Fruit fly (Drosophila melanogaster): ENCODE results near the gene CG32219.

The CG32219 gene

DNA sequence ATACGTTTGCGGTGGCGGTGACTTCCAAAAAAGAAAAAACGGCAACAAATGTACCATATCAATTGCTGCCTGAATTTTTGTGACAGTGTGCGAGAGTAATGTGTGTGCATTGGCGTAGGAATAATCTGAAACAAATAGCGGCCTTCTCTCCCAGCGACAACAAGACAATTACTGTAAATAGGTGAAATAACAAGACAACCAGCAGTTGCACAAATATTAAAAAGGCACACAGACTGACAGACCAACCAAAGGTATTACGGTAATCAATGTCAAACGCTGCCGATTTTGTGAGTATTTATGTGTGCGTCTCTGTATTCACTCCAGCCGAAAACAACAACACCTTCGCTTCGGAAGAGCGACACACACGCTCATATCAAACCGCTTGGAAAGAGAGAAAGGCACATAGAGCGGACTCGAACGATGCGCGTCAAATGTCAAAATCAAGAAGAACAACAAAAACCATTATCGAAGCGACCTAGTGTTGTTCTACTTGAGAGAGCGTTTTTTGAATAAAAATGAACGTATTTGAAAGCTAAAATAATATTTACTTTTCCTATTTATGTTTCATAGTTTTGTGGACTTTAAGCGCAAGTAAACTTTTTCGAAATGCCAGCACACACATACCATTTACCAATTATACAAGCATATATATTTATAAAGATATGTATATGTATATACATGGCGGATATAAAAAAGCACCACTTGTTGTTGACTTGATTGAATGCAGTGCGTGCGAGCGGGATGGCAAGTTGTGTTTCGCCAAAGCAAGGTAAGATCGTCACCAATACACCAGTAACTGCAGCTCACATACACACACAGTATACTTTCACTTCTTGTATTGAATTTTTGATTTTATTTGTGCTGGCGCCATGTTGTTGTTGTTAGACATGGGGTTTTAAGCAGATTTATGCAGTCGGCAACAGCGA lies 43.9 kb downstream of the CG32219 start (continued):
- TF ChIP-seq Opbp (GFP tag; IDR thresholded peaks at IDR 0.05; ENCODE audit: partially characterized antibody) (no peak), CG5953 (GFP tag; IDR thresholded peaks at IDR 0.05) (peak; percentile 53; the same call in 1 of the 2 replicates), CG13424 (tag; optimal IDR thresholded peaks at IDR 0.05) (peak; percentile 33), ewg (GFP tag; optimal IDR thresholded peaks at IDR 0.05) (peak; percentile 59), CG14965 (GFP tag; optimal IDR thresholded peaks at IDR 0.05; ENCODE audit: borderline replicate concordance) (peak; percentile 74), CG3163 (GFP tag; optimal IDR thresholded peaks at IDR 0.05) (peak; percentile 63), Pdp1 (GFP tag; optimal IDR thresholded peaks at IDR 0.05) (peak; percentile 54 to 91), cwo (GFP tag; optimal IDR thresholded peaks at IDR 0.05) (peak; percentile 46), unpg (GFP tag; optimal IDR thresholded peaks at IDR 0.05) (peak; percentile 67), Bgb (GFP tag; IDR thresholded peaks at IDR 0.05; ENCODE audit: partially characterized antibody) (no peak), peb (GFP tag; IDR thresholded peaks at IDR 0.05) (peak; percentile 74), Rfx (GFP tag; IDR thresholded peaks at IDR 0.05) (peak; percentile 57; the same call in 1 of the 2 replicates), Ravus (GFP tag; IDR thresholded peaks at IDR 0.05) (no peak; the same call in 1 of the 2 replicates), oc (tag; optimal IDR thresholded peaks at IDR 0.05) (peak; percentile 71), crc (GFP tag; optimal IDR thresholded peaks at IDR 0.05) (no peak), Abd-B (GFP tag; optimal IDR thresholded peaks at IDR 0.05) (no peak), mam (GFP tag; optimal IDR thresholded peaks at IDR 0.05) (no peak), Hsf (GFP tag; optimal IDR thresholded peaks at IDR 0.05) (peak; percentile 58), CG5245 (GFP tag; optimal IDR thresholded peaks at IDR 0.05) (peak; percentile 57), stwl (tag; optimal IDR thresholded peaks at IDR 0.05) (peak; percentile 26), nmo (GFP tag; optimal IDR thresholded peaks at IDR 0.05) (peak; percentile 1), fu2 (GFP tag; optimal IDR thresholded peaks at IDR 0.05) (peak; percentile 13), chinmo (GFP tag; IDR thresholded peaks at IDR 0.05; ENCODE audit: partially characterized antibody) (peak; percentile 76), CG18599 (GFP tag; optimal IDR thresholded peaks at IDR 0.05) (peak; percentile 88), nom (GFP tag; optimal IDR thresholded peaks at IDR 0.05) (no peak), ci (GFP tag; IDR thresholded peaks at IDR 0.05) (peak; percentile 84; the same call in 1 of the 3 replicates), Spps (tag; optimal IDR thresholded peaks at IDR 0.05) (peak; percentile 8), C15 (GFP tag; IDR thresholded peaks at IDR 0.05) (peak; percentile 12; the same call in 1 of the 3 replicates), Dip3 (GFP tag; optimal IDR thresholded peaks at IDR 0.05) (no peak), CG9727 (GFP tag; optimal IDR thresholded peaks at IDR 0.05) (peak; percentile 66), Jarid2 (GFP tag; optimal IDR thresholded peaks at IDR 0.05) (peak; percentile 59), CG6654 (GFP tag; optimal IDR thresholded peaks at IDR 0.05) (no peak), Atf-2 (GFP tag; optimal IDR thresholded peaks at IDR 0.05) (peak; percentile 49), gfzf (GFP tag; optimal IDR thresholded peaks at IDR 0.05) (no peak), HLH3B (GFP tag; IDR thresholded peaks at IDR 0.05) (peak; percentile 69; the same call in 1 of the 2 replicates), CG4854 (GFP tag; optimal IDR thresholded peaks at IDR 0.05) (peak; percentile 41), CG10462 (GFP tag; optimal IDR thresholded peaks at IDR 0.05) (peak; percentile 36), slou (GFP tag; optimal IDR thresholded peaks at IDR 0.05) (peak; percentile 40), eyg (GFP tag; optimal IDR thresholded peaks at IDR 0.05) (peak; percentile 72), sc (optimal IDR thresholded peaks at IDR 0.05) (no peak), sc (GFP tag; optimal IDR thresholded peaks at IDR 0.05) (peak; percentile 54), usp (GFP tag; optimal IDR thresholded peaks at IDR 0.05) (no peak), CG31441 (GFP tag; IDR thresholded peaks at IDR 0.05) (peak; percentile 27; the same call in 1 of the 2 replicates), CG9797 (GFP tag; optimal IDR thresholded peaks at IDR 0.05) (peak; percentile 34), pfk (GFP tag; optimal IDR thresholded peaks at IDR 0.05) (peak; percentile 57), al (GFP tag; IDR thresholded peaks at IDR 0.05) (no peak), zen2 (GFP tag; IDR thresholded peaks at IDR 0.05; ENCODE audit: partially characterized antibody) (no peak)

All from whole organism, embryonic.